Worm (Caenorhabditis elegans) whole organism, L3 larva: ENCODE measurements around the gene igeg-2.

Experiments used
- R02D3.7 ChIP-seq: fragments of 150-350 bp; optimal IDR thresholded peaks from 2 replicates; lab custom pipeline; 2014; ENCODE audit warnings: missing biosample characterization, missing genetic modification characterization
- ZK546.5 ChIP-seq: sonication (generic microtip); optimal IDR thresholded peaks from 2 replicates; lab custom pipeline; 2017; ENCODE audit warnings: missing biosample characterization, missing genetic modification characterization
- aly-2 ChIP-seq: fragments of 150-350 bp; optimal IDR thresholded peaks from 2 replicates; lab custom pipeline; 2014; ENCODE audit warnings: missing biosample characterization, missing genetic modification characterization
- ama-1 ChIP-seq: fragments of 150-350 bp; optimal IDR thresholded peaks from 2 replicates; lab custom pipeline; 2018
- ceh-16 ChIP-seq: sonication (generic microtip); optimal IDR thresholded peaks from 2 replicates; lab custom pipeline; 2017; ENCODE audit warnings: missing biosample characterization, missing genetic modification characterization
- ceh-28 ChIP-seq: fragments of 150-350 bp; optimal IDR thresholded peaks from 2 replicates; lab custom pipeline; 2014; ENCODE audit warnings: missing biosample characterization, missing genetic modification reagents, missing genetic modification characterization
- ceh-82 ChIP-seq: fragments of 150-350 bp; optimal IDR thresholded peaks from 2 replicates; lab custom pipeline; 2014; ENCODE audit warnings: missing biosample characterization, missing genetic modification characterization
- ceh-9 ChIP-seq: sonication (generic microtip); optimal IDR thresholded peaks from 2 replicates; lab custom pipeline; 2018; ENCODE audit warnings: missing biosample characterization, missing genetic modification characterization
- daf-12 ChIP-seq: fragments of 150-350 bp; optimal IDR thresholded peaks from 2 replicates; lab custom pipeline; 2014; ENCODE audit warnings: missing biosample characterization, missing genetic modification reagents, missing genetic modification characterization
- egl-27 ChIP-seq: sonication (generic microtip); optimal IDR thresholded peaks from 4 replicates; lab custom pipeline; 2017; ENCODE audit warnings: missing biosample characterization, missing genetic modification reagents, missing genetic modification characterization
- egl-5 ChIP-seq: fragments of 150-350 bp; optimal IDR thresholded peaks from 2 replicates; lab custom pipeline; 2017; ENCODE audit warnings: missing biosample characterization, missing genetic modification reagents, missing genetic modification characterization, inconsistent platforms
- elt-1 ChIP-seq: fragments of 150-350 bp; optimal IDR thresholded peaks from 2 replicates; lab custom pipeline; 2014; ENCODE audit warnings: missing biosample characterization, missing genetic modification characterization
- elt-2 ChIP-seq: sonication (generic microtip); optimal IDR thresholded peaks from 2 replicates; lab custom pipeline; 2016; ENCODE audit warnings: missing genetic modification reagents, mild to moderate bottlenecking, missing genetic modification characterization, missing compliant biosample characterization
- elt-3 ChIP-seq, 3 experiments: fragments of 150-350 bp in 1 of 3; sonication (generic microtip) in 2 of 3; optimal IDR thresholded peaks; 2 replicates in 2 of 3; 4 replicates in 1 of 3; lab custom pipeline; 2014 to 2017; ENCODE audit warnings: missing biosample characterization in 3 of 3, missing genetic modification characterization in 3 of 3
- eor-1 ChIP-seq, 2 experiments: fragments of 150-350 bp; optimal IDR thresholded peaks; 2 replicates each; lab custom pipeline; 2014 to 2018; ENCODE audit warnings: missing biosample characterization in 2 of 2, missing genetic modification characterization in 2 of 2
- fkh-10 ChIP-seq: sonication (generic microtip); optimal IDR thresholded peaks from 2 replicates; lab custom pipeline; 2017; ENCODE audit warnings: missing biosample characterization, missing genetic modification reagents, missing genetic modification characterization
- fkh-2 ChIP-seq: fragments of 150-350 bp; optimal IDR thresholded peaks from 2 replicates; lab custom pipeline; 2014; ENCODE audit warnings: missing biosample characterization, missing genetic modification reagents, missing genetic modification characterization
- fos-1 ChIP-seq: fragments of 150-350 bp; optimal IDR thresholded peaks from 2 replicates; lab custom pipeline; 2014; ENCODE audit warnings: missing biosample characterization, missing genetic modification characterization
- hmg-11 ChIP-seq: sonication (generic microtip); optimal IDR thresholded peaks from 2 replicates; lab custom pipeline; 2016; ENCODE audit warnings: missing genetic modification characterization, missing compliant biosample characterization
- jun-1 ChIP-seq: fragments of 150-350 bp; optimal IDR thresholded peaks from 2 replicates; lab custom pipeline; 2014; ENCODE audit warnings: missing biosample characterization, missing genetic modification reagents, missing genetic modification characterization
- lin-15B ChIP-seq: fragments of 150-350 bp; optimal IDR thresholded peaks from 2 replicates; lab custom pipeline; 2014; ENCODE audit warnings: missing biosample characterization, missing genetic modification characterization
- lin-39 ChIP-seq: fragments of 150-350 bp; optimal IDR thresholded peaks from 2 replicates; lab custom pipeline; 2018; ENCODE audit warnings: missing biosample characterization, missing genetic modification reagents, missing genetic modification characterization
- mdl-1 ChIP-seq: fragments of 150-350 bp; optimal IDR thresholded peaks from 2 replicates; lab custom pipeline; 2014; ENCODE audit warnings: missing biosample characterization, missing genetic modification characterization
- mml-1 ChIP-seq: fragments of 150-350 bp; sonication (generic microtip); optimal IDR thresholded peaks from 3 replicates; lab custom pipeline; 2014; ENCODE audit warnings: missing biosample characterization, missing genetic modification characterization
- nfya-1 ChIP-seq: sonication (generic microtip); optimal IDR thresholded peaks from 2 replicates; lab custom pipeline; 2017; ENCODE audit warnings: missing genetic modification characterization, mild to moderate bottlenecking, missing compliant biosample characterization, antibody characterized with exemption, moderate library complexity; ENCODE audit not compliant: insufficient read depth
- nhr-11 ChIP-seq: fragments of 150-350 bp; optimal IDR thresholded peaks from 2 replicates; lab custom pipeline; 2014; ENCODE audit warnings: missing biosample characterization, missing genetic modification characterization
- nhr-12 ChIP-seq: fragments of 150-350 bp; optimal IDR thresholded peaks from 2 replicates; lab custom pipeline; 2014; ENCODE audit warnings: missing biosample characterization, missing genetic modification characterization
- nhr-23 ChIP-seq: fragments of 150-350 bp; optimal IDR thresholded peaks from 2 replicates; lab custom pipeline; 2014; ENCODE audit warnings: missing biosample characterization, missing genetic modification reagents, missing genetic modification characterization
- nhr-237 ChIP-seq: fragments of 150-350 bp; optimal IDR thresholded peaks from 2 replicates; lab custom pipeline; 2014; ENCODE audit warnings: missing biosample characterization, missing genetic modification characterization
- nhr-25 ChIP-seq: sonication (generic microtip); optimal IDR thresholded peaks from 2 replicates; lab custom pipeline; 2017; ENCODE audit warnings: missing biosample characterization, missing genetic modification characterization
- nhr-28 ChIP-seq: fragments of 150-350 bp; optimal IDR thresholded peaks from 2 replicates; lab custom pipeline; 2014; ENCODE audit warnings: missing biosample characterization, missing genetic modification characterization
- nhr-43 ChIP-seq: sonication (generic microtip); optimal IDR thresholded peaks from 2 replicates; lab custom pipeline; 2016; ENCODE audit warnings: mild to moderate bottlenecking, missing genetic modification characterization, missing compliant biosample characterization; ENCODE audit not compliant: poor library complexity, severe bottlenecking
- nhr-67 ChIP-seq: fragments of 150-350 bp; optimal IDR thresholded peaks from 2 replicates; lab custom pipeline; 2014; ENCODE audit warnings: missing biosample characterization, missing genetic modification characterization
- nhr-76 ChIP-seq: fragments of 150-350 bp; sonication (generic microtip); optimal IDR thresholded peaks from 5 replicates; lab custom pipeline; 2014; ENCODE audit warnings: missing biosample characterization, missing genetic modification characterization
- nhr-77 ChIP-seq: fragments of 150-350 bp; optimal IDR thresholded peaks from 2 replicates; lab custom pipeline; 2014; ENCODE audit warnings: missing biosample characterization, missing genetic modification characterization
- pha-4 ChIP-seq: fragments of 150-350 bp; optimal IDR thresholded peaks from 2 replicates; lab custom pipeline; 2014; ENCODE audit warnings: missing biosample characterization, missing genetic modification reagents, missing genetic modification characterization
- pqm-1 ChIP-seq: fragments of 150-350 bp; optimal IDR thresholded peaks from 2 replicates; lab custom pipeline; 2017; ENCODE audit warnings: missing biosample characterization, missing genetic modification characterization, inconsistent platforms
- sea-2 ChIP-seq: fragments of 150-350 bp; sonication (generic microtip); optimal IDR thresholded peaks from 4 replicates; lab custom pipeline; 2014; ENCODE audit warnings: missing biosample characterization, missing genetic modification reagents, missing genetic modification characterization
- skn-1 ChIP-seq: fragments of 150-350 bp; optimal IDR thresholded peaks from 2 replicates; lab custom pipeline; 2014; ENCODE audit warnings: missing biosample characterization, missing genetic modification characterization
- snpc-4 ChIP-seq: fragments of 150-350 bp; optimal IDR thresholded peaks from 2 replicates; lab custom pipeline; 2014; ENCODE audit warnings: missing biosample characterization, missing genetic modification characterization
- tbx-2 ChIP-seq: sonication (generic microtip); optimal IDR thresholded peaks from 2 replicates; lab custom pipeline; 2016; ENCODE audit warnings: mild to moderate bottlenecking, missing genetic modification characterization, missing compliant biosample characterization
- unc-39 ChIP-seq: sonication (generic microtip); optimal IDR thresholded peaks from 4 replicates; lab custom pipeline; 2017; ENCODE audit warnings: missing biosample characterization, missing genetic modification characterization
- unc-62 ChIP-seq: fragments of 150-350 bp; sonication (generic microtip); optimal IDR thresholded peaks from 4 replicates; lab custom pipeline; 2014; ENCODE audit warnings: missing biosample characterization, missing genetic modification reagents, missing genetic modification characterization
- ztf-11 ChIP-seq: fragments of 150-350 bp; optimal IDR thresholded peaks from 2 replicates; lab custom pipeline; 2014; ENCODE audit warnings: missing biosample characterization, missing genetic modification characterization
- ztf-4 ChIP-seq: fragments of 150-350 bp; optimal IDR thresholded peaks from 2 replicates; lab custom pipeline; 2014; ENCODE audit warnings: missing biosample characterization, missing genetic modification characterization

Gene igeg-2

DNA sequence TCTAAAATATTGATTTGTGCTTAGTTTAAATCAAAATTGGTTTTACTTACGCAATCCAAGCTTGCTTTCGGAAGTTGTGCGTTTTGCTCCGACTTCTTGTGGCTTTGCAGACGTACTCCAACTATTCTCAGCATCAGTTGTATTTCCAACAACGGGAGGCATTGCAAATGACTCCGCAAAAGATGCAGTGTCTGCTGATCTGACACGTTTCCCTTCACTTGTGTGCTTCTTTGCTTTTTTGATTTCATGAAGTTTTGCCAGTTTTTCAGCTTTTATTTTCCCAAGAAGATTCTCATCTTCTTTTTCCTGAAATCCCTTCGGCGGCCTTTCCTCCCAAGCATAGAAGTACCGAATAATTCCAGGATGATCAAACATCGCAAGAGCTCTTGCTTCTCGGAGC lies 34.8 kb downstream of the igeg-2 start:
- TF ChIP-seq fkh-10 (GFP tag; lab: Kevin White, UChicago) (no peak), jun-1 (no peak), nhr-11 (no peak), sea-2 (no peak), unc-39 (tag; lab: Kevin White, UChicago) (no peak), aly-2 (tag; lab: Kevin White, UChicago) (no peak), nhr-77 (tag; lab: Kevin White, UChicago) (no peak)
- TF ChIP-seq, all 47 proteins: peak for 0

- TF ChIP-seq pha-4 (tag; lab: Kevin White, UChicago) (peak; percentile 78), ztf-4 (tag; lab: Kevin White, UChicago) (no peak), egl-5 (tag; lab: Kevin White, UChicago) (peak; percentile 86), elt-1 (tag; lab: Kevin White, UChicago) (no peak), nhr-67 (tag; lab: Kevin White, UChicago) (no peak), elt-2 (tag; lab: Kevin White, UChicago) (peak; percentile 78), nfya-1 (tag; lab: Kevin White, UChicago) (peak; percentile 8), fos-1 (tag; lab: Kevin White, UChicago) (peak; percentile 71), fkh-10 (GFP tag; lab: Kevin White, UChicago) (no peak), ceh-16 (tag; lab: Kevin White, UChicago) (no peak), jun-1 (peak; percentile 87), pqm-1 (tag; lab: Kevin White, UChicago) (peak; percentile 91), nhr-237 (tag; lab: Kevin White, UChicago) (no peak)
Measured at ce11 chrX:11409457-11409856, 37.0 kb downstream of the igeg-2 start.

ce11 chrX:11407682-11408335 lies 38.6 kb downstream of the igeg-2 start, which contains the start of gene F08B12.4:
Gene F08B12.4 (minus strand): TSS chrX:11407732.
- TF ChIP-seq ztf-4 (tag; lab: Kevin White, UChicago) (no peak), ama-1 (lab: Kevin White, UChicago) (peak; percentile 39), hmg-11 (tag; lab: Kevin White, UChicago) (no peak), elt-1 (tag; lab: Kevin White, UChicago) (no peak), unc-39 (tag; lab: Kevin White, UChicago) (no peak), unc-62 (GFP tag; lab: Kevin White, UChicago) (no peak), nhr-237 (tag; lab: Kevin White, UChicago) (no peak), nhr-28 (no peak), nhr-77 (tag; lab: Kevin White, UChicago) (no peak), fos-1 (tag; lab: Kevin White, UChicago) (no peak), nhr-67 (tag; lab: Kevin White, UChicago) (no peak), ceh-28 (tag; lab: Kevin White, UChicago) (peak; percentile 29), ceh-16 (tag; lab: Kevin White, UChicago) (no peak), ceh-9 (tag; lab: Kevin White, UChicago) (no peak), nhr-11 (no peak), skn-1 (tag; lab: Kevin White, UChicago) (no peak), egl-27 (no peak), fkh-2 (no peak), pha-4 (tag; lab: Kevin White, UChicago) (peak; percentile 87), mml-1 (tag; lab: Kevin White, UChicago) (no peak), sea-2 (no peak), pqm-1 (tag; lab: Kevin White, UChicago) (peak; percentile 37), daf-12 (tag; lab: Kevin White, UChicago) (no peak), egl-5 (tag; lab: Kevin White, UChicago) (no peak), nhr-23 (tag; lab: Kevin White, UChicago) (no peak), tbx-2 (tag; lab: Kevin White, UChicago) (no peak), ZK546.5 (tag; lab: Kevin White, UChicago) (no peak), nhr-12 (tag; lab: Kevin White, UChicago) (no peak), ztf-11 (tag; lab: Kevin White, UChicago) (no peak), R02D3.7 (tag; lab: Kevin White, UChicago) (no peak), nfya-1 (tag; lab: Kevin White, UChicago) (peak; percentile 1), snpc-4 (no peak), fkh-10 (GFP tag; lab: Kevin White, UChicago) (no peak), elt-2 (tag; lab: Kevin White, UChicago) (peak; percentile 94), ceh-82 (tag; lab: Kevin White, UChicago) (no peak), eor-1 (tag; optimal IDR thresholded peaks at IDR 0.05; lab: Kevin White, UChicago) (no peak), nhr-25 (tag; lab: Kevin White, UChicago) (no peak), jun-1 (peak; percentile 17), lin-15B (no peak), nhr-76 (tag; lab: Kevin White, UChicago) (no peak), nhr-43 (no peak), aly-2 (tag; lab: Kevin White, UChicago) (no peak), lin-39 (tag; lab: Kevin White, UChicago) (no peak), elt-3 (tag; optimal IDR thresholded peaks at IDR 0.05; lab: Kevin White, UChicago) (no peak), mdl-1 (tag; lab: Kevin White, UChicago) (no peak)
- TF ChIP-seq, all 47 proteins: peak for 7
